Fruit fly (Drosophila melanogaster): ENCODE measurements around the gene Srp72.

Srp72 gene

DNA sequence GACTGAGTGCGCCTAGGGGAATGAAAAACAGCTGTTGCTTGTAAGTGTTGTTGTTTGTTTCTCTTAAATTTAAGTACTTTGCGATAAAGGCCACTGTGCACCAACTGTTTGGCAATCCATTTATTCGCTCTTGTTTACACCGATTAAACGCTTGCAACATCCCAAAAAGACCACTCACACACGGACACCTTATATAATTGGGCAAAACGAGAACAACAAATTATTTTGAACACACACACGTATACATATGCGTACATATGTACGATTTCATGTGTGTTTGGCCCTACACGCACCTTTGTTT lies 31.4 kb upstream of the Srp72 start:
- no peak for TF ChIP-seq CG32121 (GFP tag; IDR thresholded peaks at IDR 0.05)
- TF ChIP-seq EcR (GFP tag; optimal IDR thresholded peaks at IDR 0.05) = no peak
- TF ChIP-seq CG15710 (tag; optimal IDR thresholded peaks at IDR 0.05) = no peak
- TF ChIP-seq D1 (tag; optimal IDR thresholded peaks at IDR 0.05) = no peak
- TF ChIP-seq CG14655 (GFP tag; optimal IDR thresholded peaks at IDR 0.05) = no peak
- no peak for TF ChIP-seq CG10348 (GFP tag; IDR thresholded peaks at IDR 0.05)

- TF ChIP-seq CG10348 (GFP tag; IDR thresholded peaks at IDR 0.05) = no peak
- peak; percentile 10 for TF ChIP-seq CG34367 (tag; optimal IDR thresholded peaks at IDR 0.05)
- peak; percentile 31 for TF ChIP-seq Pif1B (GFP tag; optimal IDR thresholded peaks at IDR 0.05)
- peak; percentile 67 for TF ChIP-seq CG32121 (GFP tag; IDR thresholded peaks at IDR 0.05)
- peak; percentile 47 for TF ChIP-seq CG8159 (tag; optimal IDR thresholded peaks at IDR 0.05)
- peak; percentile 52 for TF ChIP-seq CG15710 (tag; optimal IDR thresholded peaks at IDR 0.05)
- peak; percentile 48 for TF ChIP-seq CG8301 (tag; optimal IDR thresholded peaks at IDR 0.05)
- TF ChIP-seq CG12605 (GFP tag; IDR thresholded peaks at IDR 0.05) = peak; percentile 47; the same call in 1 of the 2 replicates
- TF ChIP-seq CG4496 (GFP tag; IDR thresholded peaks at IDR 0.05) = peak; percentile 84
- peak; percentile 63 for TF ChIP-seq CG14655 (GFP tag; optimal IDR thresholded peaks at IDR 0.05)
- TF ChIP-seq CG9948 (tag; optimal IDR thresholded peaks at IDR 0.05) = no peak
- TF ChIP-seq CG13204 (GFP tag; optimal IDR thresholded peaks at IDR 0.05) = no peak
- TF ChIP-seq Pif1A (GFP tag; optimal IDR thresholded peaks at IDR 0.05) = no peak
- peak; percentile 14 for TF ChIP-seq gl (tag; optimal IDR thresholded peaks at IDR 0.05)
- TF ChIP-seq Ets98B (GFP tag; IDR thresholded peaks at IDR 0.05) = peak; percentile 41
- TF ChIP-seq rn (GFP tag; IDR thresholded peaks at IDR 0.05) = peak; percentile 33; the same call in 1 of the 2 replicates
- TF ChIP-seq fd96Ca (GFP tag; IDR thresholded peaks at IDR 0.05) = peak; percentile 71
- no peak for TF ChIP-seq D1 (tag; optimal IDR thresholded peaks at IDR 0.05)
- TF ChIP-seq Snoo (tag; optimal IDR thresholded peaks at IDR 0.05) = peak; percentile 53
- peak; percentile 18 for TF ChIP-seq EcR (GFP tag; optimal IDR thresholded peaks at IDR 0.05)
- peak; percentile 19 for TF ChIP-seq CG17806 (tag; optimal IDR thresholded peaks at IDR 0.05)
These were observed 31.0 kb upstream of the Srp72 start, which contains the start of the genes DPCoAC and CG5180 for dm6 chr3R:20557415-20558105. TSS of gene DPCoAC (minus strand) at chr3R:20557667. TSS of gene CG5180 (plus strand) at chr3R:20557930.

DNA sequence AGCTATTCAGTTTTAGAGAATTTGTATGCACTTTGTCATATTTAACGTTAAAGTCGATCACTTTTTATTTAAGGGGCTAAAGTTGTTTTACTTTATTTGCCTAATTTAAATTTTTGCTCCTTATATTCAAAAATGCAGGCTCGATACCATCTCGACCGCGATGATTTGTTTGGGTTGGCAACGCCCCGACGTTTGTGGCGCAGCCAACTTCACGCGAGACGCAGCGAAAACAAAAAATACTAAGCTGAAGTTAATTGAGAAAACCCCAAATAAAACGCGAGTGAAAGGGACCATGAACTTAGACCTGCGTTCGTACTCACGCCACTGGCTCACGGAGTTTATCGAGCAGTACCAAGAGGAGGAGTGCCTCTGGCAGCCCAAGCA lies 30.4 kb upstream of the Srp72 start:
- TF ChIP-seq CG9948 (tag; optimal IDR thresholded peaks at IDR 0.05) = no peak
- no peak for TF ChIP-seq CG10348 (GFP tag; IDR thresholded peaks at IDR 0.05)
- TF ChIP-seq Ets98B (GFP tag; IDR thresholded peaks at IDR 0.05) = no peak
- no peak for TF ChIP-seq CG34367 (tag; optimal IDR thresholded peaks at IDR 0.05)

- TF ChIP-seq CG8159 (tag; optimal IDR thresholded peaks at IDR 0.05) = peak; percentile 3
- peak; percentile 1 for TF ChIP-seq CG17806 (tag; optimal IDR thresholded peaks at IDR 0.05)
- no peak for TF ChIP-seq CG15710 (tag; optimal IDR thresholded peaks at IDR 0.05)
- no peak for TF ChIP-seq EcR (GFP tag; optimal IDR thresholded peaks at IDR 0.05)
- TF ChIP-seq Pif1A (GFP tag; optimal IDR thresholded peaks at IDR 0.05) = no peak
- TF ChIP-seq CG8301 (tag; optimal IDR thresholded peaks at IDR 0.05) = peak; percentile 3
- TF ChIP-seq rn (GFP tag; IDR thresholded peaks at IDR 0.05) = no peak
- TF ChIP-seq Snoo (tag; optimal IDR thresholded peaks at IDR 0.05) = peak; percentile 7
- no peak for TF ChIP-seq CG10348 (GFP tag; IDR thresholded peaks at IDR 0.05)
- no peak for TF ChIP-seq CG4496 (GFP tag; IDR thresholded peaks at IDR 0.05)
- TF ChIP-seq CG32121 (GFP tag; IDR thresholded peaks at IDR 0.05) = peak; percentile 19; the same call in 1 of the 2 replicates
- no peak for TF ChIP-seq D1 (tag; optimal IDR thresholded peaks at IDR 0.05)
- peak; percentile 46 for TF ChIP-seq gl (tag; optimal IDR thresholded peaks at IDR 0.05)
- no peak for TF ChIP-seq Ets98B (GFP tag; IDR thresholded peaks at IDR 0.05)
- peak; percentile 52; the same call in 2 of the 3 replicates for TF ChIP-seq fd96Ca (GFP tag; IDR thresholded peaks at IDR 0.05)
- TF ChIP-seq CG13204 (GFP tag; optimal IDR thresholded peaks at IDR 0.05) = no peak
- no peak for TF ChIP-seq CG12605 (GFP tag; IDR thresholded peaks at IDR 0.05)
- no peak for TF ChIP-seq CG9948 (tag; optimal IDR thresholded peaks at IDR 0.05)
- TF ChIP-seq CG34367 (tag; optimal IDR thresholded peaks at IDR 0.05) = no peak
- TF ChIP-seq CG14655 (GFP tag; optimal IDR thresholded peaks at IDR 0.05) = peak; percentile 46
- peak; percentile 6 for TF ChIP-seq Pif1B (GFP tag; optimal IDR thresholded peaks at IDR 0.05)
These were observed 28.4 kb upstream of the Srp72 start, which contains the start of gene CG15922 for dm6 chr3R:20560019-20560667. TSS of gene CG15922 (minus strand) at chr3R:20560280.

DNA sequence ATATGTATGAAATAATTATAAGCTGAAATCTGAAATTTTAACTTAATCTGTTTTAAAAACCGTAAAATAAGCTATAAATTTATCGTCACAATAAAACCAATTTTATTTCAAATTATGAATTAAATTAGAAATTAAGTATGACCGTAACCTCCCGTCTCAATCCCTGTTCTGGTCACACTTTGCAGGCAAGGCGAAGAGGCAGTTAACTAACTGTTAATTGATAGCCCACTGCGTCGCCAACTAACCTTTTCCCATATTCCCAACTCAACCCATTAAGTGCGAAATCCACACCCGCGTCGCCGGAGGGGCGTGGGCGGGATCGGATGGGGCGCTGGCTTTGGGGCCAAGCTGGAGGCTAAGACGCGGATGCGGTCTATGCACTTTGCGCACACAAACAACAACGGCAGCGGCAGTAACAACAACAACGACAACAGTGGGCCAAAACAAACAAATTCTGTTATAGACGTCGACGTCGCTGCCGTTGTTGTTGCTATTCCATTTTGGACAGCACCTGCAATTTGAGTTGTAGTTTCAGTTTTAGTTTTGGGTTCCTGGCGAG lies 27.8 kb upstream of the Srp72 start, which contains the start of gene CG5191:
Gene CG5191 (plus strand): TSS at position 198 of the 559 bp plus-strand sequence.
- TF ChIP-seq CG14655 (GFP tag; optimal IDR thresholded peaks at IDR 0.05) (peak; percentile 11), CG9948 (tag; optimal IDR thresholded peaks at IDR 0.05) (no peak), Ets98B (GFP tag; IDR thresholded peaks at IDR 0.05) (peak; percentile 32; the same call in 1 of the 2 replicates), CG13204 (GFP tag; optimal IDR thresholded peaks at IDR 0.05) (no peak), Pif1B (GFP tag; optimal IDR thresholded peaks at IDR 0.05) (no peak), EcR (GFP tag; optimal IDR thresholded peaks at IDR 0.05) (peak; percentile 33), CG10348 (GFP tag; IDR thresholded peaks at IDR 0.05) (no peak), fd96Ca (GFP tag; IDR thresholded peaks at IDR 0.05) (no peak)

All from whole organism, pupa.